Fruit fly (Drosophila melanogaster): ENCODE data around the gene AkhR.

DNA sequence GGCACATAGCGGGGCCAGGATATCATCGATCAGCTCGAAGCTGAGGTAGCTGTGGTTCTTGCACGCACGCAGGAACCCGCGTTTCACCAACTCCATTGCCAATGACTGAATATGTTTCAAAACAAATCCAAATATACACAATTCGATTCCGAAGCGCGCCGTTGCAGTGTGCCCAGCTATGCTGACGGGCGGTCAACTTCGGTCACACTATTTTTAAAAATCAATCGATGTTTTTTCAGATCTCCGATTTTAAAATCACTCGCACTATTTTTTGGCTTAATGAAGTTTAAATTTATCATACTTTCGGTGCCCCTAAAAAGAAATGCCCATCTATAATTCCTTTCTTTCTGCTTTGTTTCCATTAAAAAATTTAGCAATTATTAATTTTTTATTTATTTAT, 38.5 kb downstream of the AkhR start, which contains the start of gene Nse1:
- TF ChIP-seq h (optimal IDR thresholded peaks at IDR 0.05) (no peak), Sin3A (optimal IDR thresholded peaks at IDR 0.05) (no peak), psq (optimal IDR thresholded peaks at IDR 0.05) (no peak), insv (optimal IDR thresholded peaks at IDR 0.05) (no peak), ttk (optimal IDR thresholded peaks at IDR 0.05) (no peak), Myc (optimal IDR thresholded peaks at IDR 0.05) (no peak)
